Worm (Caenorhabditis elegans) whole organism, early embryonic: ENCODE measurements around the gene nep-11.
"Not testable (repeated sequence)": the region's sequence is repeated elsewhere in the genome, so short reads cannot be mapped to it uniquely, and the experiment has no call there.

ENCODE experiments used
- B0310.2 ChIP-seq: sonication (generic microtip); optimal IDR thresholded peaks from 2 replicates; lab custom pipeline; 2016; ENCODE audit warnings: mild to moderate bottlenecking, missing genetic modification characterization, missing compliant biosample characterization
- F13C5.2 ChIP-seq: sonication (generic microtip); optimal IDR thresholded peaks from 2 replicates; lab custom pipeline; 2017; ENCODE audit warnings: mild to moderate bottlenecking, missing genetic modification characterization, inconsistent platforms, missing compliant biosample characterization
- aly-1 ChIP-seq: sonication (generic microtip); optimal IDR thresholded peaks from 2 replicates; lab custom pipeline; 2016; ENCODE audit warnings: missing genetic modification characterization, missing compliant biosample characterization
- ama-1 ChIP-seq: fragments of 150-350 bp; optimal IDR thresholded peaks from 2 replicates; lab custom pipeline; 2014
- ceh-13 ChIP-seq: fragments of 200-800 bp; sonication (Bioruptor generic); optimal IDR thresholded peaks from 2 replicates; lab custom pipeline; 2018; ENCODE audit warnings: mild to moderate bottlenecking, missing genetic modification characterization, missing compliant biosample characterization
- ceh-36 ChIP-seq: sonication (generic microtip); optimal IDR thresholded peaks from 2 replicates; lab custom pipeline; 2016; ENCODE audit warnings: missing genetic modification characterization, inconsistent platforms, missing compliant biosample characterization
- ets-7 ChIP-seq: sonication (generic microtip); optimal IDR thresholded peaks from 2 replicates; lab custom pipeline; 2016; ENCODE audit warnings: missing genotype, missing genetic modification characterization, missing compliant biosample characterization
- flt-1 ChIP-seq: fragments of 200-800 bp; sonication (Bioruptor generic); IDR thresholded peaks from 2 replicates; pipeline ENCODE4 v1.3.6; 2022; ENCODE audit warnings: missing genetic modification characterization, missing compliant biosample characterization
- hmbx-1 ChIP-seq: sonication (generic microtip); optimal IDR thresholded peaks from 2 replicates; lab custom pipeline; 2016; ENCODE audit warnings: mild to moderate bottlenecking, missing genetic modification characterization, missing compliant biosample characterization
- hmg-4 ChIP-seq: fragments of 200-800 bp; sonication (Bioruptor generic); optimal IDR thresholded peaks from 2 replicates; lab custom pipeline; 2018; ENCODE audit warnings: mild to moderate bottlenecking, missing genetic modification characterization, missing compliant biosample characterization
- hnd-1 ChIP-seq: sonication (generic microtip); optimal IDR thresholded peaks from 2 replicates; lab custom pipeline; 2016; ENCODE audit warnings: missing genetic modification characterization, missing compliant biosample characterization
- pes-1 ChIP-seq: fragments of 200-800 bp; sonication (Bioruptor generic); IDR thresholded peaks from 2 replicates; pipeline ENCODE4 v1.3.6; 2022; ENCODE audit warnings: missing genetic modification reagents, missing genetic modification characterization, missing compliant biosample characterization
- scrt-1 ChIP-seq: fragments of 200-800 bp; sonication (Bioruptor generic); IDR thresholded peaks from 2 replicates; pipeline ENCODE4 v1.3.6; 2022; ENCODE audit warnings: missing genetic modification characterization, missing compliant biosample characterization
- sea-1 ChIP-seq: fragments of 200-800 bp; sonication (Bioruptor generic); conservative IDR thresholded peaks from 2 replicates; pipeline ENCODE4 v1.3.6; 2022; ENCODE audit warnings: missing genetic modification characterization, missing compliant biosample characterization
- tbx-11 ChIP-seq: fragments of 200-800 bp; sonication (Bioruptor generic); IDR thresholded peaks from 2 replicates; pipeline ENCODE4 v1.3.6; 2022; ENCODE audit warnings: missing genetic modification characterization, missing compliant biosample characterization
- tbx-37 ChIP-seq: fragments of 200-800 bp; sonication (Bioruptor generic); conservative IDR thresholded peaks from 2 replicates; pipeline ENCODE4 v1.3.6; 2022; ENCODE audit warnings: missing genetic modification reagents, missing genetic modification characterization, missing compliant biosample characterization
- tra-4 ChIP-seq: sonication (generic microtip); optimal IDR thresholded peaks from 2 replicates; lab custom pipeline; 2017; ENCODE audit warnings: missing genetic modification characterization, missing compliant biosample characterization

Gene nep-11

DNA sequence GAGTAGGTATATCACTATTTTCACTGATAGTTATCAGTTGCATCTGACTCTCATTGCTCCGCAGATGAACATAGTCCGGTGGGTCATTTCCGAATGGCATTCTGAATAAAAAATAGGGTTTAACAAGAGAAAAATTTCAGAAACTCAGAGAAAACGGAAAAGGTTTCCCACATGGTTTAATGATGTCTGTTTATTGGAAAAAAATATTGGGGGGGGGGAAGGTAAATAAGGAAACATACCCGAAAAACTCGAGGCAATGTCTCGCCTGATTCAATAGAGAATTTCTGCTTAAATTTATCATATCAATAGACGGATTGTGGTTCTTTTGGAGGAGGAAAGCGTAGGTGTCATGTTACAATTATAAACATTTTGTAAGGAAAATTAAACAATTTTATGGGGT, at the start of gene nep-11:
Gene nep-11 (minus strand): TSS at position 101 of the 400 bp plus-strand sequence.
- TF ChIP-seq ama-1 (lab: Kevin White, UChicago) (no peak), scrt-1 (GFP tag; lab: Robert Waterston, UW) (no peak), tbx-37 (GFP tag; lab: Robert Waterston, UW) (no peak)

DNA sequence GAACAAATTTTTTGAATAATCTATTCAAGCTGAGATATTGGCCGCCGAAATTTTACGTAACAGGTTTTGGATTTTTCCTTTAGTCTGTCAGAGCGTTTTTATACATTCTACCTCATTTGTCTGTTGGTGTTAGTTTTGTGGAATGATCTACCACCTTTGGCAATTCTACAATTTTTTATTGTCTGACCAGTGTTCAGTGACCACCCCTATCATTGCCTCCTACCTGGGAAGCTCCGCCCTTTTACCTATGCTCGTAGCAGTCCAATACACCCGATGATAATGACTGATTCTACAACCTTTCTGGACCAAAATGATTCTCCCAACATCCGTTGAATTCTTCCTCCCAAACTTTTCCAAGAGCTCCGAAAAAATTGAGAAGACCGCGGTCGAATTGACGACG, 48.4 kb upstream of the nep-11 start, which contains the start of gene sdz-32:
Gene sdz-32 (plus strand): TSS at position 301 of the 400 bp plus-strand sequence.
- TF ChIP-seq aly-1 (no peak), hmbx-1 (tag; lab: Kevin White, UChicago) (no peak), hnd-1 (no peak), flt-1 (no peak), ets-7 (no peak), ceh-13 (no peak), pes-1 (GFP tag; lab: Robert Waterston, UW) (no peak), B0310.2 (tag; lab: Kevin White, UChicago) (no peak)

DNA sequence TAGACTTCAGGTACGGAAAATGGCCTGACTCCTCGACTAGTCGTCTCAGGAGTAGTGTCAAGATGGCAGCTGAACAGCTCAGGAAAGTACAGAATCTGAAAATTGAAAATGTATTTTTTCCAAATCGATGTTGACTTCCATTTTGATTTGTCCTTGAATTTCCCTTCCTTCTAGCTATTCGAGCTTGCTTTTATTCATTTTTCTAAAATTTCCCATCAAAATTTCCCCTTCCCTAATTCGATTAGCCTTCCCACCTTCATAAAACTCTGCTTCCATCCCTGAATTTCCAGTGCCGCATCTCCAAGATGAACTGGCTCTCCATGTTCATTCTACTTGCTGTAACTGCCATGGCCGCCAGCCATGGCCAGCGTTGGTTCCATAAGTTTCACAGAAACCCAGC, 47.5 kb upstream of the nep-11 start, which contains the start of gene Y49F6B.6:
Gene Y49F6B.6 (plus strand): TSS at position 301 of the 400 bp plus-strand sequence.
- TF ChIP-seq aly-1 = no peak
- TF ChIP-seq tra-4 = no peak
- TF ChIP-seq tbx-11 (GFP tag; lab: Robert Waterston, UW) = no peak
- TF ChIP-seq flt-1 = no peak
- no peak for TF ChIP-seq scrt-1 (GFP tag; lab: Robert Waterston, UW)
- TF ChIP-seq pes-1 (GFP tag; lab: Robert Waterston, UW) = no peak

DNA sequence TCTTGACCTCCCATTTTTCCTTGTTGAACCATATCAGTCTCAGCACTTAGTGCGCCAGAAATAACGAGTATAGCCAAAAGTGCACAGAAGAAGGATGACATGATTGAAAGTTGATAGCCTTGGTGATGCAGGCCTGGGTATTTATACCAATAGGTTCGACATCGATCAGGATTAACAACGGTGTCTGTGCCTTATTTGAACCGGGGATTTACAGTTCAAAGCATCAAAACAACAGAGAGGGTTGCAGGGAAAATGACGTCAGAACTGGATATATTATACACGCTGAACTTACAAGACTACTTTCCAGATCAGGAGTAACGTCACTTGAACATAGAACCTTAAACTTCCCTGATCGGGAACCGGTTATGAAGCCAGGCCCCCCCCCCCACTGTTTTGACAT, 47.0 kb upstream of the nep-11 start, which contains the start of gene Y49F6B.12:
Gene Y49F6B.12 (minus strand): TSS at position 101 of the 400 bp plus-strand sequence.
- TF ChIP-seq F13C5.2 (tag; lab: Kevin White, UChicago) (no peak), tbx-11 (GFP tag; lab: Robert Waterston, UW) (no peak), scrt-1 (GFP tag; lab: Robert Waterston, UW) (no peak), aly-1 (no peak), ets-7 (no peak), tra-4 (no peak), hmbx-1 (tag; lab: Kevin White, UChicago) (no peak), B0310.2 (tag; lab: Kevin White, UChicago) (no peak), ceh-13 (no peak), hnd-1 (no peak), sea-1 (GFP tag; lab: Robert Waterston, UW) (no peak), tbx-37 (GFP tag; lab: Robert Waterston, UW) (no peak), pes-1 (GFP tag; lab: Robert Waterston, UW) (no peak), ama-1 (lab: Kevin White, UChicago) (no peak)

DNA sequence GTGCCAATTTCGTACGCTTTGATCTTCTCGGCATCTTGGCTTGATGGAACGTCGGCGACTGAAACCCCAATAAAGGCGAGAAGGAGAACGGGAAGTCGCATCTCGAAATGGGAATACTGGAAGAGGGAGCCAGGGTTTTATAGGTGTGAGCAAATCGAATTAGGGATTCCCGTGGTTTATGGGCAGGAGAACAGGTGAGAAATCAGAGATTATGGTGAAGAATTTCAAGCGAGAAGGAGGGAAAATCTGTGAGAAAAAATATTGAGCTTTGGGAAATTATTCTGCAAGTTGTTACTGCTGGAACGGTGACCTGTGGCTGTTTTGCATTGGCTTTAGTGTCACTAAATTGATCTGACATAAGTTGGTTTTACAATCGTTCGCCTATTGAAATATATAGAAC, 46.3 kb upstream of the nep-11 start, which contains the start of gene Y49F6B.13:
Gene Y49F6B.13 (minus strand): TSS at position 101 of the 400 bp plus-strand sequence.
- TF ChIP-seq scrt-1 (GFP tag; lab: Robert Waterston, UW) = no peak
- no peak for TF ChIP-seq tbx-11 (GFP tag; lab: Robert Waterston, UW)
- TF ChIP-seq B0310.2 (tag; lab: Kevin White, UChicago) = no peak
- no peak for TF ChIP-seq F13C5.2 (tag; lab: Kevin White, UChicago)
- no peak for TF ChIP-seq aly-1
- TF ChIP-seq ets-7 = no peak
- TF ChIP-seq flt-1 = no peak
- no peak for TF ChIP-seq ceh-13
- no peak for TF ChIP-seq hmbx-1 (tag; lab: Kevin White, UChicago)
- no peak for TF ChIP-seq tra-4
- no peak for TF ChIP-seq hmg-4 (GFP tag; lab: Kevin White, UChicago)
- TF ChIP-seq ama-1 (lab: Kevin White, UChicago) = no peak

DNA sequence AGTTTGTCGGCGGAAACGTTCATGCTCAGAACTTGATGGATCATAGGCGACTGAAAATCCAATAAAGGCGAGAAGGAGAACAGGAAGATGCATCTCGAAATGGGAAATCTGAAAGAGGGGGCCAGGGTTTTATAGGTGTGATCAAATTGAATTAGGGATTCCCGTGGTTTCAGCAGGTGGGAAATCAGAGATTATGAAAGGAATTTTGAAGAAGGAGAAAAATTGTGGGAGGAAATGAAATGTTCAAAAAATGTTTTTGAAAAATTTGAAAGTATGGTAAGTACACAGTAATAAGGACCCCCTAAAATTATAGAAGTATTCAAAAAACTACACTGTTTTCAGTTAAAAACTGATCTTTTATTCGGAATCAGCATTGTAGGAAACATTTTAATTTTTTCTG, 45.2 kb upstream of the nep-11 start, which contains the start of gene Y49F6B.20:
Gene Y49F6B.20 (minus strand): TSS at position 101 of the 400 bp plus-strand sequence.
- TF ChIP-seq sea-1 (GFP tag; lab: Robert Waterston, UW) (no peak), ceh-13 (no peak), ceh-36 (no peak), tbx-11 (GFP tag; lab: Robert Waterston, UW) (no peak), pes-1 (GFP tag; lab: Robert Waterston, UW) (no peak), flt-1 (no peak), aly-1 (no peak), ets-7 (no peak), scrt-1 (GFP tag; lab: Robert Waterston, UW) (no peak), F13C5.2 (tag; lab: Kevin White, UChicago) (no peak), tbx-37 (GFP tag; lab: Robert Waterston, UW) (no peak)

DNA sequence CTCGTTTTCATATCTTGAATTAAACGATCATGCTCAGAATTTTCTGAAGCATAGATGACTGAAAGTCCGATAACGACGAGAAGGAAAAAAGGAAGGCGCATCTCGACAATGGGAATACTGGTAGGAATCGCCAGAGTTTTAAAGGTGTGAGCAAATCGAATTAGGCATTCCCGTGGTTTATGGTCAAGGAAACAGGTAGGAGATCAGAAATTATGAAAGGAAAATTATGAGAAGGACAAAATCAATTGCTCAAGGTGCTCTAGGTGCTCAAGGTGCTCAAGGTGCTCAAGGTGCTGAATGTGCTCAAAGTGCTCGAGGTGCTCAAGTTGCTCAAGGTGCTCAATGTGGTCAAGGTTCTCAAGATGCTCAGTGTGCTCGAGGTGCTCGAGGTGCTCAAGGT, 39.2 kb upstream of the nep-11 start, which contains the start of gene C16C8.10:
Gene C16C8.10 (minus strand): TSS at position 101 of the 400 bp plus-strand sequence.
- TF ChIP-seq ceh-36; sea-1 (GFP tag; lab: Robert Waterston, UW); flt-1: not testable (repeated sequence)

DNA sequence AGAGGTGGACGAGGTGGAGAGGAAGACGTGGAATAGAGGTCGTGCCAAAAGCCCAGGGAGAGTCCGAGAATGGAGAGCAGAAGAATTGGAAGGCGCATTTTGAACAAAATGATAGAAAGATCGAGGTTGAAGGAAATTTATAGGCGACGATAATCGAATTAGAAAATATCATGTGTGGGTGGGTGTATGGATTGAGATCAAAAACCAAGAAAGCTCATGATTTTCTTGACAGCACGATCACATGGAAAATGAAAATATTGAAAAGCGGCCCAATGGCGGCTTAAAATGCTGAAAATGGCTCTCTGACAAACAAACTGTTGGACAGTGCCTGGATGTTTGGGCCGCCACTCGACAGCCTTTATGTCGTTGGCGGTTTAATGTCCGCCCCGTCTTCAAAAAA, 37.8 kb upstream of the nep-11 start, which contains the start of gene C16C8.9:
Gene C16C8.9 (minus strand): TSS at position 101 of the 400 bp plus-strand sequence.
- TF ChIP-seq hmbx-1 (tag; lab: Kevin White, UChicago) (no peak), tbx-37 (GFP tag; lab: Robert Waterston, UW) (no peak), ets-7 (no peak), F13C5.2 (tag; lab: Kevin White, UChicago) (no peak), hnd-1 (no peak)

DNA sequence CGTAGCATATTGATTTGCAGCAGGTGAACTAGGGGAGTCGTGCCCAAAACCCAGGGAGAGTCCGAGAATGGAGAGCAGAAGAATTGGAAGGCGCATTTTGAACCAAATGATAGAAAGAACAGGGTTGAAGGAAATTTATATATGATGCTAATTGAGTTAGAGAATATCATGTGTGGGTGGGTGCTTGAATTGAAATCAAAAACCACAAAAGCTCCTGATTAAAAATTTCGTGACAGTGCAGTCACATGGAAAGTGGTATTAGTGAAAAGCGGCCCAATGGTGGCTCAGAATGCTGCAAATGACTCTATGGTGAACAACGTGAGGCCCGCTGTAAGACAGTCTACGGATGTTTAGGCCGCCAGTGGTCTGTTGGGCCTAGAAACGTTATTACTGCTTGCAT, 36.3 kb upstream of the nep-11 start, which contains the start of gene C16C8.8:
Gene C16C8.8 (minus strand): TSS at position 101 of the 400 bp plus-strand sequence.
- TF ChIP-seq tbx-37 (GFP tag; lab: Robert Waterston, UW) = no peak
